Fruit fly (Drosophila melanogaster): Measurements from ENCODE around the gene CG9386.

Gene CG9386

DNA sequence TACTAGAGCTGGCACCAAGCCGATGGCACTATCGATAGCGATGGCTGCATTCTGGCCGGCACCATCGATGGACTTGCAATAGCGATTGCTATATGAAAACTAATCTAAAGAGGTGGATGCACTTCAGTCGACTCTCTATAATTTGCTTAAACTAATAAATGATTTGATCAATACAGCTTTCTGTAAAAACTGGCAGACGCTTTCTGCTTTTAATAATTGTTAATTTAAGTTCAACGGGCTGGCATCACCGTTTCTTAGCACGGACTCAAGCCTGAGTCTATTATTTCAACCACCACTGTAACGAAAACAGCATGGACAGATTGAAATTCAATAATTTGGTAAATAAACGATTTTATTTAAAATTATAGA is 42.2 kb downstream of the CG9386 start, which contains the start of the genes Ras85D and Rlb1:
Ras85D (minus strand) TSS at position 16 of the 369 bp plus-strand sequence.
Rlb1 (plus strand) TSS at position 276 of the 369 bp plus-strand sequence.
- TF ChIP-seq h (optimal IDR thresholded peaks at IDR 0.05), result no peak
- no peak for TF ChIP-seq Myc (optimal IDR thresholded peaks at IDR 0.05)
- TF ChIP-seq insv (optimal IDR thresholded peaks at IDR 0.05), result no peak
- TF ChIP-seq Sin3A (optimal IDR thresholded peaks at IDR 0.05), result no peak
- TF ChIP-seq ttk (optimal IDR thresholded peaks at IDR 0.05), result no peak
- no peak for TF ChIP-seq psq (optimal IDR thresholded peaks at IDR 0.05)

DNA sequence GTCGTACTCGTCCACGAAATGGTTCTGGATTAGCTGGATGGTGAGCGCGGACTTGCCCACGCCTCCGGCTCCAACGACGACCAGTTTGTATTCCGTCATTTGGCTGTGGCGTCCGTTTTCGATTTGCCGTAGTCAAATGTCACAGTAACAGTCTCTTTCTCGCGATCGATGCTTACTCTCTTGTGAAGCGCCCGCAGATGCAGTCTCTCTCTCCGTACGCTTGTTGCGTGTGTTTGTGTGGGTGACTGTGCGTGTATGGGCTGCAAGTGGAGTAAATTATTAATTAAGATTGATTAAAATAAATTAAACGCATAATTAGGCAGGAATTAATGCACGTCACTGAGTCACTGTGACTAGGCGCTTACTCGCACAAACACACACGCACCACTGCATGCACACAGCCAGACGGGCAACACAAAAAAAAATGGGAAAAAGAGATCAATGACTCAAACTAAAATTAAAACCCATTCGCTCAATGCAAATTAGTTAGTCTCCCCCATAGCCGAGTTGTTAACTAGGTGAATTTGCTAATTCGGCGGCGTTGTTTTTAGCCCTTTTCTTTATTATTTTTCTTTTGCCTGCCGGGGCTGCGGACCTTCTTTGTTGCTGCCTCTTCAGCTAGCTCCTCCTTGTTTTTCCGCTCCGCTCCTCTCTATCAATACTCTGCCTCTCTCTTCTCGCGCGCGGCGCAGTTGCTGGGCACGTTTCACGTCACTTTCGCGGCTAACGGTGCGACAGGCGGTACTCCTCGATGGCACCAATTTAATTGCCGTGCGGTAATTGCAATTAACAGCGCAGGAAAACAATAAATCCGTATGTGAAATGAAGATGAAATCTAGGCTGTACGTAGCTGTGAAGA is 42.8 kb downstream of the CG9386 start:
- TF ChIP-seq h (optimal IDR thresholded peaks at IDR 0.05) (no peak), Myc (optimal IDR thresholded peaks at IDR 0.05) (no peak), insv (optimal IDR thresholded peaks at IDR 0.05) (no peak), psq (optimal IDR thresholded peaks at IDR 0.05) (no peak), ttk (optimal IDR thresholded peaks at IDR 0.05) (no peak), Sin3A (optimal IDR thresholded peaks at IDR 0.05) (no peak)

DNA sequence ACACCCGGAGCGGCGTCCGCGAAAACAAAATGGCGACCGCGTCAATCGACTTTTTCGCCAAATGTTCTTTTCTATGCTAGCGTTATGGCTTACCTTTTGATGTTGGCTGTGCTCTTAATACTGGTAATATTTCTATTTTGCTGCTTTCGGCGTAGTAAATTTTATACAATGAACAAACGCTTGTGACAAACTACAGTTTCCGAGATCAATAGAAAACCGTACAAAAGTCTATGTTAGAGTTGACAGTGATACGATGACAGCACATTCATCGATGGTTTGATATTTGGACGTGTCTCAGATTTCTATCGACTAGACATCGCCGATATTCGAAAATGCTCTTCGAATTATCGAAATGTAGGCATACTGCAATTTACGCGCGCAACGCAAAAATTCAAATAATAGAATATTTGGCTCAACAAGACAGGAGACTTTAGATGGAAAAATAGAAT is 45.1 kb downstream of the CG9386 start, which contains the start of gene rump:
rump (minus strand) TSS at position 255 of the 449 bp plus-strand sequence.
- TF ChIP-seq ttk (optimal IDR thresholded peaks at IDR 0.05), result no peak
- TF ChIP-seq Myc (optimal IDR thresholded peaks at IDR 0.05), result no peak
- no peak for TF ChIP-seq Sin3A (optimal IDR thresholded peaks at IDR 0.05)
- no peak for TF ChIP-seq psq (optimal IDR thresholded peaks at IDR 0.05)
- no peak for TF ChIP-seq h (optimal IDR thresholded peaks at IDR 0.05)
- TF ChIP-seq insv (optimal IDR thresholded peaks at IDR 0.05), result no peak

DNA sequence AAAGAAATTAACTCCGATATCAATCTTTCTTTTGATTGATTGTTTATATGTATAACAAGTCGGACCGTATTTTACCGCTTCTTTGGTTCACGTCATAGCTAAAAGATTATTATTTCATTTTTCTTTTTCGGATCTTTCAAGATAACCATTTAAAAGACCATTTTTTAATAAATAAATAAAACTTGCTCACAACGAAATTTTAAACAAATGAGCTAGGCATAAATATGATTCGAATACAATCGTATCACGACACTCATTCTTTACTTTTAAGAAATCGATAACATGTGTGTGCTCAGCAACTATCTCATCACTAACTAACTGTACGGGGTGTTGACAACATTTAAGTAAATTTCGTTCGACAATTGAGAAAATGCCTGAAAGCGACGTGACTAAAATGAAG is 50.9 kb downstream of the CG9386 start, which contains the start of gene CG8149:
CG8149 (plus strand) TSS at position 302 of the 400 bp plus-strand sequence.
- TF ChIP-seq Myc (optimal IDR thresholded peaks at IDR 0.05), result no peak
- no peak for TF ChIP-seq insv (optimal IDR thresholded peaks at IDR 0.05)
- TF ChIP-seq Sin3A (optimal IDR thresholded peaks at IDR 0.05), result no peak
- no peak for TF ChIP-seq h (optimal IDR thresholded peaks at IDR 0.05)
- no peak for TF ChIP-seq ttk (optimal IDR thresholded peaks at IDR 0.05)
- no peak for TF ChIP-seq psq (optimal IDR thresholded peaks at IDR 0.05)
